Worm (Caenorhabditis elegans) whole organism, late embryonic: Measurements from ENCODE around the gene haf-1.

ENCODE experiments used
- ceh-6 ChIP-seq: fragments of 200-800 bp; sonication (Bioruptor generic); optimal IDR thresholded peaks from 2 replicates; lab custom pipeline; 2018; ENCODE audit warnings: mild to moderate bottlenecking, missing genetic modification characterization, missing compliant biosample characterization
- dmd-4 ChIP-seq: sonication (generic microtip); optimal IDR thresholded peaks from 2 replicates; lab custom pipeline; 2016; ENCODE audit warnings: borderline replicate concordance, missing genetic modification characterization, missing compliant biosample characterization
- tbx-7 ChIP-seq: sonication (generic microtip); optimal IDR thresholded peaks from 2 replicates; lab custom pipeline; 2016; ENCODE audit warnings: missing genotype, missing genetic modification characterization, missing compliant biosample characterization
- zip-5 ChIP-seq: sonication (generic microtip); optimal IDR thresholded peaks from 2 replicates; lab custom pipeline; 2016; ENCODE audit warnings: missing genetic modification characterization, missing compliant biosample characterization

- TF ChIP-seq zip-5 (no peak), ceh-6 (GFP tag; lab: Kevin White, UChicago) (no peak), tbx-7 (tag; lab: Kevin White, UChicago) (no peak), dmd-4 (tag; lab: Kevin White, UChicago) (no peak)
Observed at ce11 chrIV:17335031-17335430, 41.2 kb upstream of the haf-1 start, which contains the start of gene C49C3.8.
